Fruit fly (Drosophila melanogaster): Measurements from ENCODE around the gene Ca-alpha1D.

The Ca-alpha1D gene

DNA sequence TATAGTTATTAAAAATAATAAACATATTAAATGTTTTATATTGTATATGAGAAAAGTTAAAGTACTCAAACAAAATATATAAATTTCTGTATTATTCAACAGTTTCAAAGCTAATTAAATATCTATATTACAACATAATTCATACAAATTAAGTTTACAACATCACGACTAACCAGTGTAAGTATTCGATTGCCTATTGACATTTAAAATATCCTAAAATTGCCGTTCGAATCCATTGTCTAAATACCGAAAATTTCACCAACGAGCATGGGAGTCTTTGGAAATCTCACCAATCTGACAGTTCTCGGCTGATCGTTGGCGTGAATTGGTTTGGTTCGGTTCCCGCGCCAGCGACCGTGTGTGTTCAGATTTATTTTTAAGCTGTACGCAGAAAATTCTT is at the start of gene Ca-alpha1D:
Gene Ca-alpha1D (plus strand): TSS at position 301 of the 400 bp plus-strand sequence.
- TF ChIP-seq pad (GFP tag; optimal IDR thresholded peaks at IDR 0.05): no peak
- no peak for TF ChIP-seq CG12768 (GFP tag; optimal IDR thresholded peaks at IDR 0.05)
- TF ChIP-seq kay (GFP tag; ENCODE audit: borderline replicate concordance): no peak
- no peak for TF ChIP-seq cnc (optimal IDR thresholded peaks at IDR 0.05)
- TF ChIP-seq bab1 (GFP tag; optimal IDR thresholded peaks at IDR 0.05): no peak
- TF ChIP-seq Hr96 (GFP tag; optimal IDR thresholded peaks at IDR 0.05): no peak
- TF ChIP-seq CG14711 (tag; optimal IDR thresholded peaks at IDR 0.05): no peak
- no peak for TF ChIP-seq Crg-1 (GFP tag; optimal IDR thresholded peaks at IDR 0.05)
- no peak for TF ChIP-seq toe (GFP tag; optimal IDR thresholded peaks at IDR 0.05)
- no peak for TF ChIP-seq CG33017 (tag; optimal IDR thresholded peaks at IDR 0.05)
- no peak for TF ChIP-seq CG7045 (GFP tag; optimal IDR thresholded peaks at IDR 0.05)
- no peak for TF ChIP-seq CG1620 (GFP tag; optimal IDR thresholded peaks at IDR 0.05)

DNA sequence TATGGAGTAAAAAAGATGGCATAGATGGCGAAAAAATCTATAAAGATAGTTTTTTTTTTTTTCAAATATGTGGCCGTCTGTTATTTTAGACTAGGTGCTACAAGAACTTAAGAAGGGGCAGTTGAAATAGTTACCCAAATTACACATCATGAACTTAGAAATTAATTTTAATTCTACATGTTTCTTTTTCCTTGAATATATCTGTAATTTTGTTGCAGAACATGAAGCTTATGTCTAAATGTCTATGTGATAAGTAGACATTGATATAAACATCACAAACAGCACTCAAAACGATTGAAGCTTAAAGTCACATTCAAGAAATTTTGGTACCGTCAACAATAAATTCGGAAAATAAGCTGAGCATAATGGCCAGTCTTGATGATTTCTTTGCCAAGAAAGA is 32.4 kb upstream of the Ca-alpha1D start, which contains the start of gene CG4892:
Gene CG4892 (plus strand): TSS at position 301 of the 400 bp plus-strand sequence.
- TF ChIP-seq CG33017 (tag; optimal IDR thresholded peaks at IDR 0.05) (no peak), Clk (GFP tag; optimal IDR thresholded peaks at IDR 0.05) (no peak), toe (GFP tag; optimal IDR thresholded peaks at IDR 0.05) (no peak), CG7045 (GFP tag; optimal IDR thresholded peaks at IDR 0.05) (no peak), CG12768 (GFP tag; optimal IDR thresholded peaks at IDR 0.05) (no peak), kay (GFP tag; ENCODE audit: borderline replicate concordance) (no peak), pad (GFP tag; optimal IDR thresholded peaks at IDR 0.05) (no peak), CG14711 (tag; optimal IDR thresholded peaks at IDR 0.05) (no peak), ovo (GFP tag; optimal IDR thresholded peaks at IDR 0.05) (no peak), Crg-1 (GFP tag; optimal IDR thresholded peaks at IDR 0.05) (no peak), CG5204 (GFP tag; optimal IDR thresholded peaks at IDR 0.05) (no peak), bab1 (GFP tag; optimal IDR thresholded peaks at IDR 0.05) (no peak), cic (GFP tag; optimal IDR thresholded peaks at IDR 0.05) (no peak), tj (GFP tag; optimal IDR thresholded peaks at IDR 0.05) (no peak), Hr96 (GFP tag; optimal IDR thresholded peaks at IDR 0.05) (no peak), CG1620 (GFP tag; optimal IDR thresholded peaks at IDR 0.05) (no peak), cnc (optimal IDR thresholded peaks at IDR 0.05) (no peak), Mnt (GFP tag; optimal IDR thresholded peaks at IDR 0.05) (no peak), CG7101 (tag; optimal IDR thresholded peaks at IDR 0.05) (no peak), CG11617 (GFP tag; optimal IDR thresholded peaks at IDR 0.05) (no peak)

DNA sequence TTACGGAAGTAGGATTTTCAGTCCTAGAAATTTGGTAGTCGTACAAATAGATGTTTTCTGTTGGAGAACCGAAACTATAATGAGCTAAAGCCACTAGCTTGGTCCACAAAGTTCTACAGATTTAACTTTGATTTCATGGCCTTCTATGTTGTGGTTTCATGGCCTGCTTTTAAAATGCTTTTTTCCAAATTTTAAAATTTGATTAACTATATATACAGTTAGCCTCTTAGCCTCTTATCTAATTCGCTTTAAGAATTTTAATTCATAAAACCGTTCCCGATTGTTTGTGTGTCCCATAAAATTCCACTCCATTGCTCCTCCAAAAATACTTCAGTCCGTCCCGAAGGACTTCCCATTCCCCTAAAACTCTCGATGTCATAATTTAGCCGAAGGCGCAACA is 30.5 kb upstream of the Ca-alpha1D start, which contains the start of gene CG34168:
Gene CG34168 (minus strand): TSS at position 101 of the 400 bp plus-strand sequence.
- no peak for TF ChIP-seq CG7045 (GFP tag; optimal IDR thresholded peaks at IDR 0.05)
- no peak for TF ChIP-seq CG11617 (GFP tag; optimal IDR thresholded peaks at IDR 0.05)

DNA sequence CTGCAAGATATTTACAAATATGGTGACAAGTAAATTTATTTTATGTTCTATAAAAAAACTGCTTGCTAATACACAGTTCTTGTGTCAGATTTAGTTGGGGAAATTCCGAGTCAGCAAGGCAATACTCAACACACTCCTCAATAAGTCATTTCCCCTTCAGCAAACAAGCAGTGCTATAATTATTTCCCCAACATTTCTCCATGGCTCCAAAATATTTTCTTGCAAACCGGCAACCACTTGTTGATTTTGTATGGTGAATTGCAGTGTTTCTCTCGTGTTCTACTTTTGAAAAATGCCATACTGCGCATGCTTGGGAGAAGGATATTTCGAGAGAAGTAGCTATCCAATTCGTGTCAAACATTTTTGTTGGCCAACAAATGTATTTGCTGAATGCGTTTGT is 32.5 kb downstream of the Ca-alpha1D start:
- TF ChIP-seq pad (GFP tag; optimal IDR thresholded peaks at IDR 0.05) (peak; percentile 95), toe (GFP tag; optimal IDR thresholded peaks at IDR 0.05) (no peak)

DNA sequence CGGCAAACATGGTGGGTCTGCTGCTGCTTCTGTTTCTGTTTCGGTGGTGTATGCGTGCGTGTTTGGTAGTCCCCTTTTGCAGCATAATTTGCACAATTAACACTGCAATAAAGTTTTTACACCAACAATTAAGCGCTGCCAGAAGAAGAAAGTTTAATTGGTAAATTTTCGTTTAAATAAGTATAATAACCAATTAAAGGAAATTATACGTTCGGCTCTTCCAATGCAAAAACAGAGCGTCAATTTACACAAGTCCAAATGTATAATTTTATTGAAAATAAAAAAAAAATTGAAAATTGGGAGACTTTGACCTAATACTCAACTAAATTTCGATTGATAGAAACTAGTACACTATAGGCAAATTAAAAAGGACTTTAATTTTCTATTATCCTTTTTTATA is 45.5 kb downstream of the Ca-alpha1D start, which contains the start of gene CG31819:
Gene CG31819 (plus strand): TSS at position 301 of the 400 bp plus-strand sequence.
- TF ChIP-seq ovo (GFP tag; optimal IDR thresholded peaks at IDR 0.05) (no peak), Crg-1 (GFP tag; optimal IDR thresholded peaks at IDR 0.05) (no peak), pad (GFP tag; optimal IDR thresholded peaks at IDR 0.05) (no peak)

DNA sequence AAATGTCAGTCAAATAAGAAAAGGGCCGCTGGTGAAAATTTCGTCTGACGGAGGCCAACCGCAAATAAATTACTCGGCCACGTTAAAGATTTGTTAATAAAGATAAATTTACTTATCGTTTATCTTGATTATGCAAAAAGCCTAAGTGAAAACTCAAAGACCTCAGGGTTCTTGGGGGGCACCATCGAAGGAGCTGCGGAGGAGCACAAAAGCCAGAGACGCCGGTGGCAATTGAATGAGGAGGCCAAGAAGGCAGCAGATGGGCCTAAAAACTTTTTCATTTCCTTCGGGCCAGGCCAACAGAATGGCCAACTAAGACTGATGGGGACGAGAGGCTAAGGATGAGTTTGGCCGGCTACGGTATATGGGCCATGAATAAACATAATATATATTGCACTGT is 50.7 kb downstream of the Ca-alpha1D start:
- TF ChIP-seq ovo (GFP tag; optimal IDR thresholded peaks at IDR 0.05) (no peak), CG5204 (GFP tag; optimal IDR thresholded peaks at IDR 0.05) (no peak), Crg-1 (GFP tag; optimal IDR thresholded peaks at IDR 0.05) (no peak), CG33017 (tag; optimal IDR thresholded peaks at IDR 0.05) (no peak), CG7045 (GFP tag; optimal IDR thresholded peaks at IDR 0.05) (no peak), cic (GFP tag; optimal IDR thresholded peaks at IDR 0.05) (no peak), CG12768 (GFP tag; optimal IDR thresholded peaks at IDR 0.05) (no peak), CG14711 (tag; optimal IDR thresholded peaks at IDR 0.05) (no peak), bab1 (GFP tag; optimal IDR thresholded peaks at IDR 0.05) (no peak), toe (GFP tag; optimal IDR thresholded peaks at IDR 0.05) (no peak), kay (GFP tag; ENCODE audit: borderline replicate concordance) (no peak), CG11617 (GFP tag; optimal IDR thresholded peaks at IDR 0.05) (no peak), Mnt (GFP tag; optimal IDR thresholded peaks at IDR 0.05) (no peak), cnc (optimal IDR thresholded peaks at IDR 0.05) (no peak)

DNA sequence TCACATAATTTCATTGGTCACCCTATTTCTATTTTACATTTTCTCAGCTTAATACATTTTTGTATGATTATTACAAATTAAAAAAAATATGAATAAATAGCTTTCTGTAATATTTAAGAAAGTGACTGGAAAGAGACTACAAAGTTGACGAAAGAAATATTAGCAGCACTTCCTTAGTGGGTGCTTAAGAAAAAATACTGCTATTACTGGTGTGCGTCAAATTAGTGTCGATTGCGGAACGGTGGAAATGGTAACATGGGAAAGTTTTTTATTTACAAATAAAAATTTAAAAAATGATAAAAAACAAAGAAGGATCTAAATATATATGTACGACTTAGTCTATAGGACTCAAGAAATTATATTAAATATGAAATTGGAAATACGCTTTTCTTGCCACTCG is 58.4 kb downstream of the Ca-alpha1D start:
- TF ChIP-seq CG14711 (tag; optimal IDR thresholded peaks at IDR 0.05) (no peak), CG1620 (GFP tag; optimal IDR thresholded peaks at IDR 0.05) (no peak), Mnt (GFP tag; optimal IDR thresholded peaks at IDR 0.05) (no peak), cic (GFP tag; optimal IDR thresholded peaks at IDR 0.05) (no peak), CG11617 (GFP tag; optimal IDR thresholded peaks at IDR 0.05) (no peak), Crg-1 (GFP tag; optimal IDR thresholded peaks at IDR 0.05) (no peak), CG7045 (GFP tag; optimal IDR thresholded peaks at IDR 0.05) (no peak), CG33017 (tag; optimal IDR thresholded peaks at IDR 0.05) (no peak)

DNA sequence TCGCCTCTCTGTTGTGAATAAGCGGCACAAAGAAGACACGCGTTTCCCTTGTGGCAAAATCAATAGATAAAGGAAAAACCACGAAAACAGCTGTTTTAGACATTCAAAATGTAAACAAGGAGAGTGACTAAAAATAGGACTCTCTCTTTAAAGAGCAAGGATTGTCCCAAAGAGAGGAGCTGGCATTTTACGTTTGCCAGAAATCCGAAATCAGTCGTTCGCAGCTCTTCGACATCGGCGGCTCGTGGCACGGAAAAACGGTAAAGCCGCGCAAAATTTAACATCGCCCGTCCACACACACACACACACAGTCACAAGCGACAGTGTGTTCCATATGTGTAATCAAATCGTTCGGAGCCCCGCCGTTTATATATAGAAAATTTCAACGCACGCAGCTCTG is 65.6 kb downstream of the Ca-alpha1D start, which contains the start of gene Ca-Ma2d:
Gene Ca-Ma2d (plus strand): TSS at position 211 of the 400 bp plus-strand sequence.
- TF ChIP-seq CG7045 (GFP tag; optimal IDR thresholded peaks at IDR 0.05): peak; percentile 18
- no peak for TF ChIP-seq toe (GFP tag; optimal IDR thresholded peaks at IDR 0.05)
